Fruit fly (Drosophila melanogaster) whole organism, embryonic: ENCODE data around the gene Ets97D.

Experiments
- Atf-2 ChIP-seq: fragments of 200-800 bp; sonication (Bioruptor generic); optimal IDR thresholded peaks from 2 replicates; lab custom pipeline; 2016; ENCODE audit warnings: missing biosample characterization, missing genetic modification characterization
- BEAF-32 ChIP-seq: fragments of 200-800 bp; sonication (Bioruptor generic); optimal IDR thresholded peaks from 3 replicates; lab custom pipeline; 2017; ENCODE audit warnings: missing biosample characterization, missing genetic modification characterization, mild to moderate bottlenecking, moderate library complexity, missing genetic modification reagents
- CG10147 ChIP-seq: fragments of 200-800 bp; sonication (Bioruptor generic); optimal IDR thresholded peaks from 2 replicates; lab custom pipeline; 2019; ENCODE audit warnings: missing biosample characterization, mild to moderate bottlenecking, missing genetic modification characterization, moderate library complexity
- CG10543 ChIP-seq: fragments of 200-800 bp; sonication (Bioruptor generic); optimal IDR thresholded peaks from 3 replicates; lab custom pipeline; 2017; ENCODE audit warnings: missing biosample characterization, mild to moderate bottlenecking, missing genetic modification characterization, moderate library complexity
- CG11504 ChIP-seq: fragments of 200-800 bp; sonication (Bioruptor generic); optimal IDR thresholded peaks from 3 replicates; lab custom pipeline; 2019; ENCODE audit warnings: missing biosample characterization, mild to moderate bottlenecking, missing genetic modification characterization, moderate library complexity
- CG11695 ChIP-seq: fragments of 200-800 bp; sonication (Bioruptor generic); IDR thresholded peaks from 3 replicates; pipeline ENCODE4 v1.3.6; 2022; ENCODE audit warnings: missing biosample characterization, missing genetic modification characterization
- CG11723 ChIP-seq: fragments of 200-800 bp; sonication (Bioruptor generic); optimal IDR thresholded peaks from 2 replicates; lab custom pipeline; 2017; ENCODE audit warnings: missing biosample characterization, mild to moderate bottlenecking, missing genetic modification characterization
- CG12104 ChIP-seq: fragments of 200-800 bp; sonication (Bioruptor generic); optimal IDR thresholded peaks from 3 replicates; lab custom pipeline; 2016; ENCODE audit warnings: missing biosample characterization, missing genetic modification characterization
- CG12236 ChIP-seq: fragments of 200-800 bp; sonication (Bioruptor generic); optimal IDR thresholded peaks from 2 replicates; lab custom pipeline; 2016; ENCODE audit warnings: missing biosample characterization, missing genetic modification characterization
- CG12942 ChIP-seq: fragments of 200-800 bp; sonication (Bioruptor generic); optimal IDR thresholded peaks from 3 replicates; lab custom pipeline; 2016; ENCODE audit warnings: missing biosample characterization, missing genetic modification characterization
- CG13123 ChIP-seq: fragments of 200-800 bp; sonication (Bioruptor generic); optimal IDR thresholded peaks from 2 replicates; lab custom pipeline; 2016; ENCODE audit warnings: missing biosample characterization, missing genetic modification characterization
- CG13287 ChIP-seq: fragments of 200-800 bp; sonication (Bioruptor generic); IDR thresholded peaks from 2 replicates; pipeline ENCODE4 v1.3.6; 2022; ENCODE audit warnings: missing biosample characterization, missing genetic modification characterization; ENCODE audit not compliant: partially characterized antibody
- CG13624 ChIP-seq: fragments of 200-800 bp; sonication (Bioruptor generic); optimal IDR thresholded peaks from 2 replicates; lab custom pipeline; 2016; ENCODE audit warnings: missing biosample characterization, missing genetic modification characterization
- CG1647 ChIP-seq: fragments of 200-800 bp; sonication (Bioruptor generic); optimal IDR thresholded peaks from 3 replicates; lab custom pipeline; 2016; ENCODE audit warnings: missing biosample characterization, missing genetic modification characterization
- CG17802 ChIP-seq: fragments of 200-800 bp; sonication (Bioruptor generic); optimal IDR thresholded peaks from 2 replicates; lab custom pipeline; 2018; ENCODE audit warnings: missing biosample characterization, mild to moderate bottlenecking, missing genetic modification characterization, moderate library complexity
- CG31365 ChIP-seq: fragments of 200-800 bp; sonication (Bioruptor generic); optimal IDR thresholded peaks from 2 replicates; lab custom pipeline; 2018; ENCODE audit warnings: missing biosample characterization, mild to moderate bottlenecking, missing genetic modification characterization
- CG3281 ChIP-seq: fragments of 200-800 bp; sonication (Bioruptor generic); optimal IDR thresholded peaks from 3 replicates; lab custom pipeline; 2017; ENCODE audit warnings: missing biosample characterization, mild to moderate bottlenecking, missing genetic modification characterization
- CG34376 ChIP-seq: fragments of 200-800 bp; sonication (Bioruptor generic); optimal IDR thresholded peaks from 2 replicates; lab custom pipeline; 2018; ENCODE audit warnings: missing biosample characterization, mild to moderate bottlenecking, missing genetic modification characterization
- CG3847 ChIP-seq: fragments of 200-800 bp; sonication (Bioruptor generic); IDR thresholded peaks from 2 replicates; pipeline ENCODE4 v1.3.6; 2022; ENCODE audit warnings: missing biosample characterization, missing genetic modification characterization
- CG4328 ChIP-seq: fragments of 200-800 bp; sonication (Bioruptor generic); optimal IDR thresholded peaks from 3 replicates; lab custom pipeline; 2017; ENCODE audit warnings: missing biosample characterization, missing genetic modification reagents, missing genetic modification characterization
- CG4730 ChIP-seq: fragments of 200-800 bp; sonication (Bioruptor generic); IDR thresholded peaks from 2 replicates; pipeline ENCODE4 v1.3.6; 2022; ENCODE audit warnings: missing biosample characterization, missing genetic modification characterization
- CG7357 ChIP-seq: fragments of 200-800 bp; sonication (Bioruptor generic); IDR thresholded peaks from 3 replicates; pipeline ENCODE4 v1.3.6; 2022; ENCODE audit warnings: missing biosample characterization, missing genetic modification characterization
- CG8765 ChIP-seq: fragments of 200-800 bp; sonication (Bioruptor generic); IDR thresholded peaks from 2 replicates; pipeline ENCODE4 v1.3.6; 2022; ENCODE audit warnings: missing biosample characterization, missing genetic modification characterization
- CTCF ChIP-seq: fragments of 200-800 bp; sonication (Bioruptor generic); optimal IDR thresholded peaks from 2 replicates; lab custom pipeline; 2017; ENCODE audit warnings: missing biosample characterization, mild to moderate bottlenecking, missing genetic modification characterization, moderate library complexity
- D19B ChIP-seq: fragments of 200-800 bp; sonication (Bioruptor generic); optimal IDR thresholded peaks from 2 replicates; lab custom pipeline; 2017; ENCODE audit warnings: missing biosample characterization, mild to moderate bottlenecking, missing genetic modification characterization
- Elba2 ChIP-seq: fragments of 200-800 bp; sonication (Bioruptor generic); optimal IDR thresholded peaks from 3 replicates; lab custom pipeline; 2016; ENCODE audit warnings: missing biosample characterization, missing genetic modification characterization
- Fer1 ChIP-seq: fragments of 200-800 bp; sonication (Bioruptor generic); optimal IDR thresholded peaks from 2 replicates; lab custom pipeline; 2017; ENCODE audit warnings: missing biosample characterization, mild to moderate bottlenecking, missing genetic modification characterization
- Med ChIP-seq: fragments of 200-800 bp; sonication (Bioruptor generic); peaks from one replicate; lab custom pipeline; 2016; ENCODE audit warnings: missing biosample characterization, missing genetic modification characterization, mild to moderate bottlenecking, inconsistent platforms, moderate library complexity
- Mes4 ChIP-seq: fragments of 200-800 bp; sonication (Bioruptor generic); optimal IDR thresholded peaks from 2 replicates; lab custom pipeline; 2016; ENCODE audit warnings: missing biosample characterization, missing genetic modification characterization
- NC2β ChIP-seq: fragments of 200-800 bp; sonication (Bioruptor generic); optimal IDR thresholded peaks from 2 replicates; lab custom pipeline; 2016; ENCODE audit warnings: missing biosample characterization, missing genetic modification characterization
- Oaz ChIP-seq: fragments of 200-800 bp; sonication (Bioruptor generic); IDR thresholded peaks from 2 replicates; pipeline ENCODE4 v1.3.6; 2022; ENCODE audit warnings: missing biosample characterization, missing genetic modification characterization
- Side ChIP-seq: fragments of 200-800 bp; sonication (Bioruptor generic); optimal IDR thresholded peaks from 2 replicates; lab custom pipeline; 2016; ENCODE audit warnings: missing biosample characterization, missing genetic modification characterization
- Sry-δ ChIP-seq: fragments of 200-800 bp; sonication (Bioruptor generic); optimal IDR thresholded peaks from 2 replicates; lab custom pipeline; 2016; ENCODE audit warnings: missing biosample characterization, missing genetic modification characterization
- Stat92E ChIP-seq, 3 experiments: fragments of >200 bp in 2 of 3; fragments of 200-800 bp in 1 of 3; sonication (Bioruptor generic) in 1 of 3; optimal IDR thresholded peaks; 2 replicates each; lab custom pipeline; 2017 to 2019; ENCODE audit warnings: missing biosample characterization in 3 of 3, missing genetic modification characterization in 3 of 3, mild to moderate bottlenecking in 1 of 3, moderate library complexity in 1 of 3
- Taf1 ChIP-seq: fragments of 200-800 bp; sonication (Bioruptor generic); IDR thresholded peaks from 2 replicates; pipeline ENCODE4 v1.3.6; 2022; ENCODE audit warnings: missing biosample characterization, missing genetic modification characterization
- Vsx1 ChIP-seq: fragments of 200-800 bp; sonication (Bioruptor generic); optimal IDR thresholded peaks from 2 replicates; lab custom pipeline; 2017; ENCODE audit warnings: missing biosample characterization, mild to moderate bottlenecking, missing genetic modification characterization, missing genetic modification reagents
- dmrt99B ChIP-seq: fragments of 200-800 bp; sonication (Bioruptor generic); optimal IDR thresholded peaks from 2 replicates; lab custom pipeline; 2018; ENCODE audit warnings: missing biosample characterization, mild to moderate bottlenecking, missing genetic modification characterization, moderate library complexity
- grn ChIP-seq: fragments of 200-800 bp; sonication (Bioruptor generic); optimal IDR thresholded peaks from 3 replicates; lab custom pipeline; 2017; ENCODE audit warnings: missing biosample characterization, missing genetic modification characterization
- gsb-n ChIP-seq: fragments of 200-800 bp; sonication (Bioruptor generic); optimal IDR thresholded peaks from 3 replicates; lab custom pipeline; 2018; ENCODE audit warnings: missing biosample characterization, mild to moderate bottlenecking, missing genetic modification characterization
- jigr1 ChIP-seq: fragments of 200-800 bp; sonication (Bioruptor generic); IDR thresholded peaks from 3 replicates; pipeline ENCODE4 v1.3.6; 2022; ENCODE audit warnings: missing biosample characterization, missing genetic modification characterization
- ken ChIP-seq: fragments of 200-800 bp; sonication (Bioruptor generic); IDR thresholded peaks from 3 replicates; pipeline ENCODE4 v1.3.6; 2022; ENCODE audit warnings: missing biosample characterization, missing genetic modification characterization
- klu ChIP-seq: fragments of 200-800 bp; sonication (Bioruptor generic); IDR thresholded peaks from 2 replicates; pipeline ENCODE4 v1.3.6; 2022; ENCODE audit warnings: missing biosample characterization, missing genetic modification characterization
- maf-S ChIP-seq: fragments of 200-800 bp; sonication (Bioruptor generic); optimal IDR thresholded peaks from 2 replicates; lab custom pipeline; 2016; ENCODE audit warnings: missing biosample characterization, missing genetic modification characterization
- mam ChIP-seq: fragments of 200-800 bp; sonication (Bioruptor generic); optimal IDR thresholded peaks from 3 replicates; lab custom pipeline; 2016; ENCODE audit warnings: missing biosample characterization, missing genetic modification characterization
- nau ChIP-seq: fragments of 200-800 bp; sonication (Bioruptor generic); optimal IDR thresholded peaks from 3 replicates; lab custom pipeline; 2017; ENCODE audit warnings: missing biosample characterization, mild to moderate bottlenecking, missing genetic modification characterization, missing genetic modification reagents
- nerfin-2 ChIP-seq: fragments of 200-800 bp; sonication (Bioruptor generic); IDR thresholded peaks from 2 replicates; pipeline ENCODE4 v1.3.6; 2022; ENCODE audit warnings: missing biosample characterization, missing genetic modification characterization; ENCODE audit not compliant: partially characterized antibody
- onecut ChIP-seq: fragments of 200-800 bp; sonication (Bioruptor generic); IDR thresholded peaks from 2 replicates; pipeline ENCODE4 v1.3.6; 2022; ENCODE audit warnings: missing biosample characterization, missing genetic modification characterization
- run ChIP-seq: fragments of 200-800 bp; sonication (Bioruptor generic); optimal IDR thresholded peaks from 3 replicates; lab custom pipeline; 2018; ENCODE audit warnings: missing biosample characterization, mild to moderate bottlenecking, missing genetic modification characterization
- seq ChIP-seq: fragments of 200-800 bp; sonication (Bioruptor generic); IDR thresholded peaks from 2 replicates; pipeline ENCODE4 v1.3.6; 2022; ENCODE audit warnings: missing biosample characterization, missing genetic modification characterization
- sima ChIP-seq: fragments of 200-800 bp; sonication (Bioruptor generic); optimal IDR thresholded peaks from 2 replicates; lab custom pipeline; 2016; ENCODE audit warnings: missing biosample characterization, missing genetic modification characterization
- sqz ChIP-seq: fragments of 200-800 bp; sonication (Bioruptor generic); optimal IDR thresholded peaks from 3 replicates; lab custom pipeline; 2018; ENCODE audit warnings: missing biosample characterization, mild to moderate bottlenecking, missing genetic modification characterization
- stc ChIP-seq: fragments of 200-800 bp; sonication (Bioruptor generic); IDR thresholded peaks from 2 replicates; pipeline ENCODE4 v1.3.6; 2022; ENCODE audit warnings: missing biosample characterization, missing genetic modification characterization

Gene Ets97D

DNA sequence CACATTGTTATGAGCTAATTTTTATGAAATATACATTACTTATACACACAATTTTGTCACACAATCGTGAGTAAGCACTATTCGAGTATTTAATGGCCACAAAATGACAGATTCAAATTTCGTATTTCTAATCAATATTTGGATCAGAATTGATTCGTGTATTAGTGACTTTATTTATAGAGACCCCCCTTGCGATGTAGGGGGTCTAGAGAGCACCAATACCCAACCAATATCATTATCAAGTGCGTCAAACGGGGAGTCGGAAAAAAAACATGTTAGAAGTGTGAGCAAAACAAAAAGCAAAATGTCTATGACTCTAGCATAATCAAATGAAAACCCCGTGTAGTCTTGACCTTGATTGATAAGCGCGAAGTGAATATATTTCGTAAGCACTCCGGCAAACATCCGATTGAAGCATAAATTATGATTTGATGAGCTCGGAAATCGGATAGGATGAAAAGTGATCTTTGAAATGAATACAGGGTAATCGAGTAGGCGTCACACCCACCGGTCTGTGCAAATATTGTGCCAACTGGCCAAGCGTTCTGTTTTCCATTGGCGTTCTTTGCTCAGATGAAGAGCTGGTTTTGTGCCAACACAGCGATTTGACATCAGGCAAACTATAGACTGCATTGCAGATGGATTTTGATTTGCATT is 39.6 kb upstream of the Ets97D start (continued):
- TF ChIP-seq Vsx1 (GFP tag; lab: Kevin White, UChicago): no peak
- peak; percentile 13 for TF ChIP-seq dmrt99B
- no peak for TF ChIP-seq CG12942
- peak; percentile 40 for TF ChIP-seq Fer1 (GFP tag; lab: Kevin White, UChicago)
- no peak for TF ChIP-seq CG3281 (GFP tag; lab: Kevin White, UChicago)
- peak; percentile 92 for TF ChIP-seq D19B (GFP tag; lab: Kevin White, UChicago)
- TF ChIP-seq Oaz (GFP tag; lab: Robert Waterston, UW): no peak
- no peak for TF ChIP-seq sqz (GFP tag; lab: Kevin White, UChicago)
- peak; percentile 91 for TF ChIP-seq Med
- TF ChIP-seq CG3847 (GFP tag; lab: Robert Waterston, UW): no peak
- TF ChIP-seq CG1647 (GFP tag; lab: Kevin White, UChicago): peak; percentile 7
- TF ChIP-seq Sry-δ: peak; percentile 13
- TF ChIP-seq Side: no peak
- TF ChIP-seq CG11504: no peak
- TF ChIP-seq Taf1 (GFP tag; lab: Robert Waterston, UW): no peak
- TF ChIP-seq CG4328: no peak
- TF ChIP-seq NC2β: no peak
- no peak for TF ChIP-seq BEAF-32 (GFP tag; lab: Kevin White, UChicago)
- no peak for TF ChIP-seq klu
- TF ChIP-seq mam (GFP tag; lab: Kevin White, UChicago): peak; percentile 59
- TF ChIP-seq CG11723: no peak
- TF ChIP-seq CG13624 (GFP tag; lab: Kevin White, UChicago): peak; percentile 30
- no peak for TF ChIP-seq Mes4
- TF ChIP-seq nerfin-2 (GFP tag; lab: Robert Waterston, UW): no peak
- no peak for TF ChIP-seq CG17802
- TF ChIP-seq stc (GFP tag; lab: Robert Waterston, UW): no peak
- TF ChIP-seq CG13287 (GFP tag; lab: Robert Waterston, UW): no peak
- peak; percentile 18 for TF ChIP-seq CG12104
- no peak for TF ChIP-seq Elba2
- TF ChIP-seq sima (GFP tag; lab: Kevin White, UChicago): no peak
- TF ChIP-seq maf-S (GFP tag; lab: Kevin White, UChicago): peak; percentile 12
- no peak for TF ChIP-seq gsb-n
- no peak for TF ChIP-seq CG7357 (GFP tag; lab: Robert Waterston, UW)
- TF ChIP-seq CTCF (GFP tag; lab: Kevin White, UChicago): no peak
- TF ChIP-seq CG8765 (GFP tag; lab: Robert Waterston, UW): no peak
- TF ChIP-seq jigr1 (GFP tag; lab: Robert Waterston, UW): no peak
- TF ChIP-seq CG34376 (GFP tag; lab: Kevin White, UChicago): peak; percentile 90
- no peak for TF ChIP-seq Stat92E (GFP tag; optimal IDR thresholded peaks at IDR 0.05; lab: Kevin White, UChicago)
- peak; percentile 30 for TF ChIP-seq grn (GFP tag; lab: Kevin White, UChicago)
- TF ChIP-seq seq (GFP tag; lab: Robert Waterston, UW): no peak
- no peak for TF ChIP-seq ken (GFP tag; lab: Robert Waterston, UW)
- no peak for TF ChIP-seq CG4730 (GFP tag; lab: Robert Waterston, UW)
- TF ChIP-seq Atf-2 (GFP tag; lab: Kevin White, UChicago): peak; percentile 4
- no peak for TF ChIP-seq CG31365 (tag; lab: Kevin White, UChicago)
- TF ChIP-seq CG12236 (GFP tag; lab: Kevin White, UChicago): no peak
- TF ChIP-seq CG10147 (GFP tag; lab: Kevin White, UChicago): no peak
- no peak for TF ChIP-seq run
- no peak for TF ChIP-seq nau
- no peak for TF ChIP-seq CG13123
- no peak for TF ChIP-seq CG10543 (GFP tag; lab: Kevin White, UChicago)
- no peak for TF ChIP-seq onecut (GFP tag; lab: Robert Waterston, UW)
- TF ChIP-seq CG11695: no peak
